Fruit fly (Drosophila melanogaster): ENCODE measurements around the gene THG.

- TF ChIP-seq CG8478 (optimal IDR thresholded peaks at IDR 0.05) (no peak), Dll (optimal IDR thresholded peaks at IDR 0.05) (peak; percentile 37), EcR (GFP tag; optimal IDR thresholded peaks at IDR 0.05) (no peak), psq (optimal IDR thresholded peaks at IDR 0.05) (no peak), pan (optimal IDR thresholded peaks at IDR 0.05) (no peak)
Observed at dm6 chr2L:14997370-14997769, 12.2 kb downstream of the THG start, which contains the start of gene mol.
